Worm (Caenorhabditis elegans): ENCODE measurements around the gene elks-1.

elks-1 gene

DNA sequence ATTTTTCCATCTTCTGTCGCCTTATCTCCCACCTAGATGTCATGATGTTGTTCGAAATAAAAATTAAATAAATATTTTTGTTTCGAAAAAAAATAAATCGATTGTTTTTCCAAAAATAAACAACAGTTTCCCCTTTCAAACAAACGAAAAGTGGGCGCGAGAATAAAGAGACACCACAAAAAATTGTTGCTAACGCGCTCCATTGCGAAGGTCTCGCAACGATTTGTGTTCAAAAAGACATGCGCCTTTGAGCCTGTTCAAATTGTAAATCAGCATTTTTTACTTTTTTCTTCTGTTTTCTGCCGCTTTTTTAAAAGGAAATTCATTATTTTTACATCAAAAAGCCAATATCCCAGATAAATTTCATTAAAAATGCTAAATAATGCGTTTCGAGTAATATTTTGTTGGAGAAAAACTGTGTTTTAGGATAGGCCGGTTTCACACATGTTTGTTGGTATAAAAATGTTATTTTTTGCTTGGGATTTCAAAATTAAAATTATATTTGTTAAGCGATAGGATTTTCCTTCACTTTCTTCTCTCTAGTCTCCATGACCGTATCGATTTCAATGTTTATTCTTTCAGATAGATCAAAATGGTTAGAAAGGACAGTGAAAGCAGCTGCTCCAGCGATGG is 55.2 kb downstream of the elks-1 start, which contains the start of gene W08E12.7:
Gene W08E12.7, plus strand, starts transcription at position 583 of the 633 bp plus-strand sequence.
- TF ChIP-seq mls-2 (tag; optimal IDR thresholded peaks at IDR 0.05) (peak; percentile 53), snpc-4 (tag; optimal IDR thresholded peaks at IDR 0.05) (no peak), nhr-76 (tag; optimal IDR thresholded peaks at IDR 0.05) (no peak), ham-2 (GFP tag; optimal IDR thresholded peaks at IDR 0.05) (no peak), pha-4 (tag; optimal IDR thresholded peaks at IDR 0.05) (peak; percentile 89), ceh-43 (GFP tag; optimal IDR thresholded peaks at IDR 0.05) (peak; percentile 40), M03D4.4 (tag; optimal IDR thresholded peaks at IDR 0.05) (peak; percentile 69), mep-1 (tag; optimal IDR thresholded peaks at IDR 0.05) (peak; percentile 99), cnd-1 (tag; optimal IDR thresholded peaks at IDR 0.05) (peak; percentile 77), mab-5 (tag; optimal IDR thresholded peaks at IDR 0.05) (peak; percentile 46), unc-62 (GFP tag; optimal IDR thresholded peaks at IDR 0.05) (peak; percentile 51), nhr-2 (tag; optimal IDR thresholded peaks at IDR 0.05) (no peak), sptf-1 (tag; optimal IDR thresholded peaks at IDR 0.05) (peak; percentile 82), drap-1 (GFP tag; optimal IDR thresholded peaks at IDR 0.05) (peak; percentile 36), lin-13 (tag; optimal IDR thresholded peaks at IDR 0.05) (peak; percentile 95), lin-32 (GFP tag; optimal IDR thresholded peaks at IDR 0.05) (no peak), ceh-83 (GFP tag; optimal IDR thresholded peaks at IDR 0.05) (peak; percentile 25), hlh-1 (tag; optimal IDR thresholded peaks at IDR 0.05) (peak; percentile 84), nhr-28 (tag; optimal IDR thresholded peaks at IDR 0.05) (peak; percentile 25), nhr-12 (tag; optimal IDR thresholded peaks at IDR 0.05) (no peak), zip-8 (tag; optimal IDR thresholded peaks at IDR 0.05) (no peak), elt-1 (tag; optimal IDR thresholded peaks at IDR 0.05; ENCODE audit: borderline replicate concordance, insufficient read depth) (no peak), unc-120 (tag; optimal IDR thresholded peaks at IDR 0.05; ENCODE audit: poor library complexity, severe bottlenecking) (peak; percentile 51), sem-2 (GFP tag; optimal IDR thresholded peaks at IDR 0.05) (no peak), ceh-39 (tag; optimal IDR thresholded peaks at IDR 0.05) (peak; percentile 77), elt-3 (tag; optimal IDR thresholded peaks at IDR 0.05) (no peak), unc-39 (tag; optimal IDR thresholded peaks at IDR 0.05) (no peak), ces-1 (GFP tag; optimal IDR thresholded peaks at IDR 0.05) (no peak), flh-1 (GFP tag; optimal IDR thresholded peaks at IDR 0.05) (no peak), bed-3 (GFP tag; optimal IDR thresholded peaks at IDR 0.05) (peak; percentile 28), blmp-1 (tag; optimal IDR thresholded peaks at IDR 0.05) (peak; percentile 45), tbx-8 (GFP tag; optimal IDR thresholded peaks at IDR 0.05) (peak; percentile 25), ztf-11 (tag; optimal IDR thresholded peaks at IDR 0.05) (no peak), nhr-237 (tag; optimal IDR thresholded peaks at IDR 0.05) (peak; percentile 96), lsy-2 (tag; optimal IDR thresholded peaks at IDR 0.05) (peak; percentile 91)

ce11 chrIV:3293800-3294493 is 55.9 kb downstream of the elks-1 start:
- TF ChIP-seq nhr-2 (tag; optimal IDR thresholded peaks at IDR 0.05) (no peak), mep-1 (tag; optimal IDR thresholded peaks at IDR 0.05) (no peak), tbx-8 (GFP tag; optimal IDR thresholded peaks at IDR 0.05) (no peak), unc-62 (GFP tag; optimal IDR thresholded peaks at IDR 0.05) (no peak), lin-32 (GFP tag; optimal IDR thresholded peaks at IDR 0.05) (no peak), ceh-83 (GFP tag; optimal IDR thresholded peaks at IDR 0.05) (no peak), nhr-12 (tag; optimal IDR thresholded peaks at IDR 0.05) (no peak), flh-1 (GFP tag; optimal IDR thresholded peaks at IDR 0.05) (no peak), elt-1 (tag; optimal IDR thresholded peaks at IDR 0.05; ENCODE audit: borderline replicate concordance, insufficient read depth) (no peak)

Data from whole organism, mixed stage, embryonic.